Fruit fly (Drosophila melanogaster) whole organism, embryonic: ENCODE data around the gene jb.

Experiments used
- ATbp ChIP-seq: fragments of 200-800 bp; sonication (Bioruptor generic); optimal IDR thresholded peaks from 2 replicates; lab custom pipeline; 2017; ENCODE audit warnings: missing biosample characterization, mild to moderate bottlenecking, missing genetic modification characterization, missing genetic modification reagents
- Blimp-1 ChIP-seq: fragments of 200-800 bp; sonication (Bioruptor generic); optimal IDR thresholded peaks from 3 replicates; lab custom pipeline; 2018; ENCODE audit warnings: missing biosample characterization, missing genetic modification characterization, mild to moderate bottlenecking, moderate library complexity, missing genetic modification reagents
- CG10366 ChIP-seq: fragments of 200-800 bp; sonication (Bioruptor generic); IDR thresholded peaks from 2 replicates; pipeline ENCODE4 v1.3.6; 2022; ENCODE audit warnings: missing biosample characterization, missing genetic modification characterization
- CG10543 ChIP-seq: fragments of 200-800 bp; sonication (Bioruptor generic); optimal IDR thresholded peaks from 3 replicates; lab custom pipeline; 2017; ENCODE audit warnings: missing biosample characterization, mild to moderate bottlenecking, missing genetic modification characterization, moderate library complexity
- CG12391 ChIP-seq: fragments of 200-800 bp; sonication (Bioruptor generic); optimal IDR thresholded peaks from 3 replicates; lab custom pipeline; 2018; ENCODE audit warnings: missing biosample characterization, mild to moderate bottlenecking, missing genetic modification characterization, moderate library complexity
- CG13624 ChIP-seq: fragments of 200-800 bp; sonication (Bioruptor generic); optimal IDR thresholded peaks from 2 replicates; lab custom pipeline; 2016; ENCODE audit warnings: missing biosample characterization, missing genetic modification characterization
- CG14441 ChIP-seq: fragments of 200-800 bp; sonication (Bioruptor generic); IDR thresholded peaks from 2 replicates; pipeline ENCODE4 v1.3.6; 2022; ENCODE audit warnings: missing biosample characterization, missing genetic modification characterization
- CG15601 ChIP-seq: fragments of 200-800 bp; sonication (Bioruptor generic); optimal IDR thresholded peaks from 3 replicates; lab custom pipeline; 2019; ENCODE audit warnings: missing biosample characterization, mild to moderate bottlenecking, missing genetic modification characterization, moderate library complexity
- CG15696 ChIP-seq: fragments of 200-800 bp; sonication (Bioruptor generic); optimal IDR thresholded peaks from 2 replicates; lab custom pipeline; 2019; ENCODE audit warnings: missing biosample characterization, mild to moderate bottlenecking, missing genetic modification characterization, moderate library complexity
- CG1647 ChIP-seq: fragments of 200-800 bp; sonication (Bioruptor generic); optimal IDR thresholded peaks from 3 replicates; lab custom pipeline; 2016; ENCODE audit warnings: missing biosample characterization, missing genetic modification characterization
- CG16813 ChIP-seq: fragments of 200-800 bp; sonication (Bioruptor generic); IDR thresholded peaks from 3 replicates; pipeline ENCODE4 v1.3.6; 2022; ENCODE audit warnings: missing biosample characterization, missing genetic modification characterization; ENCODE audit not compliant: partially characterized antibody
- CG2116 ChIP-seq: fragments of 200-800 bp; sonication (Bioruptor generic); optimal IDR thresholded peaks from 3 replicates; lab custom pipeline; 2018; ENCODE audit warnings: missing biosample characterization, mild to moderate bottlenecking, missing genetic modification characterization
- CG2678 ChIP-seq: fragments of 200-800 bp; sonication (Bioruptor generic); optimal IDR thresholded peaks from 3 replicates; lab custom pipeline; 2019; ENCODE audit warnings: missing biosample characterization, mild to moderate bottlenecking, missing genetic modification characterization, moderate library complexity
- CG3065 ChIP-seq: fragments of 200-800 bp; sonication (Bioruptor generic); optimal IDR thresholded peaks from 2 replicates; lab custom pipeline; 2016; ENCODE audit warnings: missing biosample characterization, missing genetic modification characterization
- CG34376 ChIP-seq: fragments of 200-800 bp; sonication (Bioruptor generic); optimal IDR thresholded peaks from 2 replicates; lab custom pipeline; 2018; ENCODE audit warnings: missing biosample characterization, mild to moderate bottlenecking, missing genetic modification characterization
- CG4328 ChIP-seq: fragments of 200-800 bp; sonication (Bioruptor generic); optimal IDR thresholded peaks from 3 replicates; lab custom pipeline; 2017; ENCODE audit warnings: missing biosample characterization, missing genetic modification reagents, missing genetic modification characterization
- CG4404 ChIP-seq: fragments of 200-800 bp; sonication (Bioruptor generic); IDR thresholded peaks from 2 replicates; pipeline ENCODE4 v1.3.6; 2022; ENCODE audit warnings: missing biosample characterization, missing genetic modification characterization
- CG4707 ChIP-seq: fragments of 200-800 bp; sonication (Bioruptor generic); optimal IDR thresholded peaks from 2 replicates; lab custom pipeline; 2018; ENCODE audit warnings: missing biosample characterization, mild to moderate bottlenecking, missing genetic modification characterization, moderate library complexity
- CG8359 ChIP-seq: fragments of 200-800 bp; sonication (Bioruptor generic); optimal IDR thresholded peaks from 2 replicates; lab custom pipeline; 2017; ENCODE audit warnings: missing biosample characterization, mild to moderate bottlenecking, missing genetic modification characterization, borderline replicate concordance
- CG8388 ChIP-seq: fragments of 200-800 bp; sonication (Bioruptor generic); optimal IDR thresholded peaks from 2 replicates; lab custom pipeline; 2019; ENCODE audit warnings: missing biosample characterization, mild to moderate bottlenecking, missing genetic modification characterization, moderate library complexity
- CG9727 ChIP-seq: fragments of 200-800 bp; sonication (Bioruptor generic); optimal IDR thresholded peaks from 3 replicates; lab custom pipeline; 2017; ENCODE audit warnings: missing biosample characterization, mild to moderate bottlenecking, missing genetic modification characterization
- Dad ChIP-seq: fragments of 200-800 bp; sonication (Bioruptor generic); optimal IDR thresholded peaks from 3 replicates; lab custom pipeline; 2016; ENCODE audit warnings: missing biosample characterization, missing genetic modification characterization
- Dek ChIP-seq: fragments of 200-800 bp; sonication (Bioruptor generic); optimal IDR thresholded peaks from 3 replicates; lab custom pipeline; 2019; ENCODE audit warnings: missing biosample characterization, mild to moderate bottlenecking, missing genetic modification characterization, moderate library complexity
- Dfd ChIP-seq, 2 experiments: fragments of >200 bp; optimal IDR thresholded peaks; 2 replicates each; lab custom pipeline; 2017; ENCODE audit warnings: missing biosample characterization in 2 of 2, missing genetic modification characterization in 2 of 2
- Dip2 ChIP-seq: fragments of 200-800 bp; sonication (Bioruptor generic); IDR thresholded peaks from 2 replicates; pipeline ENCODE4 v1.3.6; 2022; ENCODE audit warnings: missing biosample characterization, missing genetic modification characterization
- E2f2 ChIP-seq: fragments of 200-800 bp; sonication (Bioruptor generic); IDR thresholded peaks from 2 replicates; pipeline ENCODE4 v1.3.6; 2022; ENCODE audit warnings: missing biosample characterization, missing genetic modification characterization
- Eip74EF ChIP-seq, 2 experiments: fragments of 200-800 bp in 1 of 2; fragments of >200 bp in 1 of 2; sonication (Bioruptor generic) in 1 of 2; optimal IDR thresholded peaks; 2 replicates each; lab custom pipeline; 2017 to 2019; ENCODE audit warnings: missing biosample characterization in 2 of 2, missing genetic modification characterization in 2 of 2, mild to moderate bottlenecking in 1 of 2, moderate library complexity in 1 of 2
- Jarid2 ChIP-seq: fragments of 200-800 bp; sonication (Bioruptor generic); optimal IDR thresholded peaks from 3 replicates; lab custom pipeline; 2017; ENCODE audit warnings: mild to moderate bottlenecking, missing biosample characterization, missing genetic modification reagents, missing genetic modification characterization
- Lpt ChIP-seq: fragments of >200 bp; optimal IDR thresholded peaks from 2 replicates; lab custom pipeline; 2018; ENCODE audit warnings: missing biosample characterization, missing genetic modification characterization
- Myb ChIP-seq: fragments of 200-800 bp; sonication (Bioruptor generic); optimal IDR thresholded peaks from 2 replicates; lab custom pipeline; 2016; ENCODE audit warnings: missing biosample characterization, missing genetic modification characterization
- Six4 ChIP-seq: fragments of 200-800 bp; sonication (Bioruptor generic); optimal IDR thresholded peaks from 2 replicates; lab custom pipeline; 2016; ENCODE audit warnings: missing biosample characterization, missing genetic modification characterization
- Sry-δ ChIP-seq: fragments of 200-800 bp; sonication (Bioruptor generic); optimal IDR thresholded peaks from 2 replicates; lab custom pipeline; 2016; ENCODE audit warnings: missing biosample characterization, missing genetic modification characterization
- Taf1 ChIP-seq: fragments of 200-800 bp; sonication (Bioruptor generic); IDR thresholded peaks from 2 replicates; pipeline ENCODE4 v1.3.6; 2022; ENCODE audit warnings: missing biosample characterization, missing genetic modification characterization
- ab ChIP-seq: fragments of 200-800 bp; sonication (Bioruptor generic); optimal IDR thresholded peaks from 2 replicates; lab custom pipeline; 2016; ENCODE audit warnings: missing biosample characterization, missing genetic modification characterization
- ara ChIP-seq: fragments of 200-800 bp; sonication (Bioruptor generic); IDR thresholded peaks from 2 replicates; pipeline ENCODE4 v1.3.6; 2022; ENCODE audit warnings: missing biosample characterization, missing genetic modification characterization
- bsh ChIP-seq, 2 experiments: fragments of 200-800 bp; sonication (Bioruptor generic); optimal IDR thresholded peaks; 2 replicates each; lab custom pipeline; 2017 to 2018; ENCODE audit warnings: mild to moderate bottlenecking in 2 of 2, missing biosample characterization in 2 of 2, missing genetic modification characterization in 2 of 2, moderate library complexity in 1 of 2
- chif ChIP-seq, 2 experiments: fragments of 200-800 bp; sonication (Bioruptor generic); optimal IDR thresholded peaks; 3 replicates each; lab custom pipeline; 2016; ENCODE audit warnings: missing biosample characterization in 2 of 2, missing genetic modification characterization in 2 of 2
- dysf ChIP-seq: fragments of 200-800 bp; sonication (Bioruptor generic); IDR thresholded peaks from 3 replicates; pipeline ENCODE4 v1.3.6; 2022; ENCODE audit warnings: missing biosample characterization, missing genetic modification characterization
- fru ChIP-seq: fragments of >200 bp; optimal IDR thresholded peaks from 2 replicates; lab custom pipeline; 2017
- hb ChIP-seq: fragments of 200-800 bp; sonication (Bioruptor generic); IDR thresholded peaks from 3 replicates; pipeline ENCODE4 v1.3.6; 2022; ENCODE audit warnings: missing biosample characterization, missing genetic modification characterization; ENCODE audit not compliant: partially characterized antibody
- lilli ChIP-seq: fragments of 200-800 bp; sonication (Bioruptor generic); optimal IDR thresholded peaks from 3 replicates; lab custom pipeline; 2016; ENCODE audit warnings: missing biosample characterization, missing genetic modification characterization
- lmd ChIP-seq: fragments of 200-800 bp; sonication (Bioruptor generic); IDR thresholded peaks from 2 replicates; pipeline ENCODE4 v1.3.6; 2022; ENCODE audit warnings: missing biosample characterization, missing genetic modification characterization
- lola ChIP-seq, 3 experiments: fragments of >200 bp in 2 of 3; fragments of 200-800 bp in 1 of 3; sonication (Bioruptor generic) in 1 of 3; optimal IDR thresholded peaks; 2 replicates each; lab custom pipeline; 2017 to 2019; ENCODE audit warnings: missing biosample characterization in 3 of 3, missing genetic modification characterization in 3 of 3, mild to moderate bottlenecking in 1 of 3, moderate library complexity in 1 of 3
- mirr ChIP-seq: fragments of 200-800 bp; sonication (Bioruptor generic); optimal IDR thresholded peaks from 3 replicates; lab custom pipeline; 2018; ENCODE audit warnings: missing biosample characterization, mild to moderate bottlenecking, missing genetic modification characterization
- ro ChIP-seq: fragments of 200-800 bp; sonication (Bioruptor generic); IDR thresholded peaks from 2 replicates; pipeline ENCODE4 v1.3.6; 2022; ENCODE audit warnings: missing biosample characterization, missing genetic modification characterization
- sens ChIP-seq: fragments of 200-800 bp; sonication (Bioruptor generic); peaks from one replicate; lab custom pipeline; 2016; ENCODE audit warnings: missing biosample characterization, missing genetic modification characterization
- sim ChIP-seq: fragments of 200-800 bp; sonication (Bioruptor generic); IDR thresholded peaks from 2 replicates; pipeline ENCODE4 v1.3.6; 2022; ENCODE audit warnings: missing biosample characterization, missing genetic modification characterization
- sob ChIP-seq: fragments of 200-800 bp; sonication (Bioruptor generic); IDR thresholded peaks from 2 replicates; pipeline ENCODE4 v1.3.6; 2022; ENCODE audit warnings: missing biosample characterization, missing genetic modification characterization
- vnd ChIP-seq: fragments of 200-800 bp; sonication (Bioruptor generic); IDR thresholded peaks from 3 replicates; pipeline ENCODE4 v1.3.6; 2022; ENCODE audit warnings: missing biosample characterization, missing genetic modification characterization; ENCODE audit not compliant: partially characterized antibody
- wdn ChIP-seq: fragments of 200-800 bp; sonication (Bioruptor generic); IDR thresholded peaks from 2 replicates; pipeline ENCODE4 v1.3.6; 2022; ENCODE audit warnings: missing biosample characterization, missing genetic modification characterization
- zf30C ChIP-seq: fragments of 200-800 bp; sonication (Bioruptor generic); optimal IDR thresholded peaks from 3 replicates; lab custom pipeline; 2018; ENCODE audit warnings: missing biosample characterization, mild to moderate bottlenecking, missing genetic modification characterization

jb gene

DNA sequence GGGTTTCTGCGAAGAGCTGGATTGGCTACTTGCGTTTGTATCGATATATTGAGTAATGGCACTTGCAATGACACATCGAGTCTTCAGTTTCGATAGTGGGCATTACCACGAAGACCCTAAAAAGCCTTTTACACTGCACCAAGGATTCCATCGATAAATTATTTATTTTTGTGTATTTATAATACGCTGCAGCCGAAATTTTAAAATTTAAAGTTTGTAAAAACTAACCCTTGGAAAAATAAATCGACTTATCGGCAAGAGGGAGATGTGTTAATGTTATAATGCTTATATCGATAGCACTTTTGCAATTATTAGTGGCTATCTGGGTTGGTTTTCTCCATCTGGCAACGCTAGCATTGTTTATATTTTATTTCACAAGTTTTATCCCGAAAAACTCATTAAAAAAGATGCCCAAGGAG, 33.1 kb upstream of the jb start, which contains the start of the genes Pp4-19C and cactin (continued):
- TF ChIP-seq CG3065 (GFP tag; lab: Kevin White, UChicago), result no peak
- no peak for TF ChIP-seq CG4404 (GFP tag; lab: Robert Waterston, UW)
- no peak for TF ChIP-seq CG9727 (GFP tag; lab: Kevin White, UChicago)
- peak; percentile 24 for TF ChIP-seq CG13624
- no peak for TF ChIP-seq Dfd (GFP tag; optimal IDR thresholded peaks at IDR 0.05; lab: Kevin White, UChicago)
- no peak for TF ChIP-seq CG15601 (tag; lab: Kevin White, UChicago)
- no peak for TF ChIP-seq CG1647
- no peak for TF ChIP-seq fru (lab: Kevin White, UChicago)
- no peak for TF ChIP-seq ATbp (GFP tag; lab: Kevin White, UChicago)
- TF ChIP-seq CG16813, result peak; percentile 91
- no peak for TF ChIP-seq zf30C
- no peak for TF ChIP-seq Taf1
- TF ChIP-seq lilli, result peak; percentile 45
- TF ChIP-seq CG12391 (tag; lab: Kevin White, UChicago), result peak; percentile 34
- peak; percentile 15; the same call in 1 of the 2 replicates for TF ChIP-seq E2f2 (GFP tag; lab: Robert Waterston, UW)
- peak; percentile 81 for TF ChIP-seq CG2116 (GFP tag; lab: Kevin White, UChicago)
- TF ChIP-seq wdn (GFP tag; lab: Robert Waterston, UW), result no peak
- TF ChIP-seq CG2678 (tag; lab: Kevin White, UChicago), result no peak
- 0 out of 2 replicates have a peak, but pooled peaks have one; percentile 25 for TF ChIP-seq sob
- TF ChIP-seq Six4 (GFP tag; lab: Kevin White, UChicago), result no peak
- no peak for TF ChIP-seq ab
- no peak for TF ChIP-seq CG10366 (GFP tag; lab: Robert Waterston, UW)
- TF ChIP-seq Dip2 (GFP tag; lab: Robert Waterston, UW), result no peak
- no peak for TF ChIP-seq Jarid2 (GFP tag; lab: Kevin White, UChicago)
- no peak for TF ChIP-seq bsh (GFP tag; optimal IDR thresholded peaks at IDR 0.05; lab: Kevin White, UChicago)
- TF ChIP-seq CG4328 (GFP tag; lab: Kevin White, UChicago), result no peak
- no peak for TF ChIP-seq CG34376 (GFP tag; lab: Kevin White, UChicago)
- TF ChIP-seq Eip74EF (GFP tag; optimal IDR thresholded peaks at IDR 0.05; lab: Kevin White, UChicago), result no peak
- no peak for TF ChIP-seq CG15696
- no peak for TF ChIP-seq Blimp-1 (GFP tag; lab: Kevin White, UChicago)
- no peak for TF ChIP-seq CG4707
- TF ChIP-seq lmd, result peak; percentile 19; the same call in 1 of the 2 replicates
- TF ChIP-seq dysf (GFP tag; lab: Robert Waterston, UW), result no peak
- no peak for TF ChIP-seq Dad (GFP tag; lab: Kevin White, UChicago)
- peak; percentile 90 for TF ChIP-seq vnd (GFP tag; lab: Robert Waterston, UW)
- no peak for TF ChIP-seq CG14441 (GFP tag; lab: Robert Waterston, UW)
- TF ChIP-seq ro (GFP tag; lab: Robert Waterston, UW), result no peak
- TF ChIP-seq Myb (GFP tag; lab: Kevin White, UChicago), result peak; percentile 22
- peak; percentile 90 for TF ChIP-seq Sry-δ (GFP tag; lab: Kevin White, UChicago)
- TF ChIP-seq mirr (GFP tag; lab: Kevin White, UChicago), result no peak
- peak in 1 of 3 experiments; percentile 29 for TF ChIP-seq lola (GFP tag; optimal IDR thresholded peaks at IDR 0.05; lab: Kevin White, UChicago)
- TF ChIP-seq Dek (tag; lab: Kevin White, UChicago), result no peak
- no peak for TF ChIP-seq CG8388 (GFP tag; lab: Kevin White, UChicago)
- TF ChIP-seq ara, result no peak
- TF ChIP-seq sim (GFP tag; lab: Robert Waterston, UW), result no peak
- no peak for TF ChIP-seq CG8359 (GFP tag; lab: Kevin White, UChicago)
- TF ChIP-seq Lpt (GFP tag; lab: Kevin White, UChicago), result no peak
- peak; percentile 89 for TF ChIP-seq hb (GFP tag; lab: Robert Waterston, UW)
- TF ChIP-seq chif (GFP tag; optimal IDR thresholded peaks at IDR 0.05; lab: Kevin White, UChicago), result peak in 1 of 2 experiments; percentile 21
- no peak for TF ChIP-seq CG10543 (GFP tag; lab: Kevin White, UChicago)
- peak; percentile 79 for TF ChIP-seq sens (GFP tag; lab: Kevin White, UChicago)
